Fruit fly (Drosophila melanogaster) whole organism, adult: ENCODE measurements around the gene CG32267.

Experiments used
- CG11617 ChIP-seq: fragments of 200-800 bp; sonication (Bioruptor generic); optimal IDR thresholded peaks from 2 replicates; lab custom pipeline; 2017; ENCODE audit warnings: mild to moderate bottlenecking, missing biosample characterization, missing genetic modification reagents, missing genetic modification characterization
- CG12768 ChIP-seq: fragments of 200-800 bp; sonication (Bioruptor generic); optimal IDR thresholded peaks from 2 replicates; lab custom pipeline; 2017; ENCODE audit warnings: missing biosample characterization, missing genetic modification characterization, mild to moderate bottlenecking, moderate library complexity, missing genetic modification reagents
- CG14711 ChIP-seq: fragments of 200-800 bp; sonication (Bioruptor generic); optimal IDR thresholded peaks from 2 replicates; lab custom pipeline; 2018; ENCODE audit warnings: missing biosample characterization, mild to moderate bottlenecking, missing genetic modification characterization, moderate library complexity
- CG1620 ChIP-seq: fragments of 200-800 bp; sonication (Bioruptor generic); optimal IDR thresholded peaks from 2 replicates; lab custom pipeline; 2016; ENCODE audit warnings: missing biosample characterization, missing genetic modification characterization
- CG33017 ChIP-seq: fragments of 200-800 bp; sonication (Bioruptor generic); optimal IDR thresholded peaks from 2 replicates; lab custom pipeline; 2018; ENCODE audit warnings: missing biosample characterization, mild to moderate bottlenecking, missing genetic modification characterization, moderate library complexity
- CG5204 ChIP-seq: fragments of 200-800 bp; sonication (Bioruptor generic); optimal IDR thresholded peaks from 2 replicates; lab custom pipeline; 2016; ENCODE audit warnings: missing biosample characterization, missing genetic modification characterization
- CG7045 ChIP-seq: fragments of 200-800 bp; sonication (Bioruptor generic); optimal IDR thresholded peaks from 2 replicates; lab custom pipeline; 2017; ENCODE audit warnings: missing biosample characterization, mild to moderate bottlenecking, missing genetic modification characterization
- CG7101 ChIP-seq: fragments of 200-800 bp; sonication (Bioruptor generic); optimal IDR thresholded peaks from 2 replicates; lab custom pipeline; 2018; ENCODE audit warnings: missing biosample characterization, mild to moderate bottlenecking, missing genetic modification characterization, moderate library complexity
- Clk ChIP-seq: fragments of 200-800 bp; sonication (Bioruptor generic); optimal IDR thresholded peaks from 2 replicates; lab custom pipeline; 2017; ENCODE audit warnings: missing biosample characterization, missing genetic modification characterization
- Crg-1 ChIP-seq: fragments of 200-800 bp; sonication (Bioruptor generic); optimal IDR thresholded peaks from 2 replicates; lab custom pipeline; 2016; ENCODE audit warnings: missing biosample characterization, missing genetic modification characterization
- Hr96 ChIP-seq: fragments of 200-800 bp; sonication (Bioruptor generic); optimal IDR thresholded peaks from 2 replicates; lab custom pipeline; 2016; ENCODE audit warnings: missing biosample characterization, missing genetic modification characterization
- Mnt ChIP-seq: fragments of 200-800 bp; sonication (Bioruptor generic); optimal IDR thresholded peaks from 2 replicates; lab custom pipeline; 2016; ENCODE audit warnings: missing biosample characterization, mild to moderate bottlenecking, missing genetic modification characterization
- bab1 ChIP-seq: fragments of 200-800 bp; sonication (Bioruptor generic); optimal IDR thresholded peaks from 3 replicates; lab custom pipeline; 2019; ENCODE audit warnings: missing biosample characterization, mild to moderate bottlenecking, missing genetic modification characterization, moderate library complexity
- cic ChIP-seq: fragments of 200-800 bp; sonication (Bioruptor generic); optimal IDR thresholded peaks from 2 replicates; lab custom pipeline; 2017; ENCODE audit warnings: missing biosample characterization, mild to moderate bottlenecking, missing genetic modification characterization, moderate library complexity
- cnc ChIP-seq, 2 experiments: fragments of >200 bp; optimal IDR thresholded peaks; 2 replicates each; lab custom pipeline; 2017
- kay ChIP-seq: fragments of 200-800 bp; sonication (Bioruptor generic); peaks from one replicate; lab custom pipeline; 2016; ENCODE audit warnings: missing biosample characterization, missing genetic modification characterization, borderline replicate concordance
- ovo ChIP-seq: fragments of 200-800 bp; sonication (Bioruptor generic); optimal IDR thresholded peaks from 2 replicates; lab custom pipeline; 2016; ENCODE audit warnings: missing biosample characterization, missing genetic modification characterization
- pad ChIP-seq: fragments of 200-800 bp; sonication (Bioruptor generic); optimal IDR thresholded peaks from 3 replicates; lab custom pipeline; 2017; ENCODE audit warnings: missing biosample characterization, missing genetic modification characterization, mild to moderate bottlenecking, moderate library complexity, missing genetic modification reagents
- tj ChIP-seq: fragments of 200-800 bp; sonication (Bioruptor generic); optimal IDR thresholded peaks from 3 replicates; lab custom pipeline; 2017; ENCODE audit warnings: missing biosample characterization, mild to moderate bottlenecking, missing genetic modification characterization, moderate library complexity
- toe ChIP-seq: fragments of 200-800 bp; sonication (Bioruptor generic); optimal IDR thresholded peaks from 2 replicates; lab custom pipeline; 2016; ENCODE audit warnings: missing biosample characterization, missing genetic modification characterization

Gene CG32267

DNA sequence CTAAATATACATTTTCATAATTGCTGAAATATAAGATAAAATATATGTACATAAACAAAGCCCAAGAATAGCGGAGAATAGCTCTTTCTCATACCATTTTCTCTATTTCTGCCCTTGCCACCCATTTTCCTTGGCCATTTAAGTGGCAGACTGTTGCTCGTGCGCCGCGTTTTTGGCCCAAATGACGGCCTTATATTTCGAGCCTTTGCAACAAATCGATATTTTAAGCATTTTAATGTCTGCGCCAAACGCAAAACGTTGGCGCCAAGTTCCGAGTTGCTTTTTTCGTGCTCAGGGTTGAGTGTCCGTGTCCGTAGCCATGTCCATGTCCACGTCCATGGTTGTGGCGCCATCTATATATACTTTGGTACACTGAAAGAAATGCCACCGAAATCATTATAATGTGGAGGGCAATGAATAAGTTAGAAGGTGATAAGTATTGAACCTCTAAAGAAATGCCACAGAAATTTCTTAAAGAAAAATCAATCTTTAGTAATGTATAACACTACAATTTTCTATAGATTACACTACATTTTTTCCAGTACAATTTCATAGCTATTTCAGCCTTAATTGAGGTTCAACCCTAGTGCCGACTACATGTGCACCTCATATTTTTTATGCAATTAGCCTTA is 20.3 kb upstream of the CG32267 start:
- no peak for TF ChIP-seq CG1620 (GFP tag; lab: Kevin White, UChicago)
- TF ChIP-seq CG12768 (GFP tag; lab: Kevin White, UChicago) = no peak
- TF ChIP-seq Mnt (GFP tag; lab: Kevin White, UChicago) = no peak
- no peak for TF ChIP-seq CG33017 (tag; lab: Kevin White, UChicago)
- no peak for TF ChIP-seq CG7101 (tag; lab: Kevin White, UChicago)
- no peak for TF ChIP-seq toe (GFP tag; lab: Kevin White, UChicago)
- no peak for TF ChIP-seq CG5204 (GFP tag; lab: Kevin White, UChicago)
- no peak for TF ChIP-seq cic
- no peak for TF ChIP-seq Clk (GFP tag; lab: Kevin White, UChicago)
- no peak for TF ChIP-seq ovo (GFP tag; lab: Kevin White, UChicago)
- no peak for TF ChIP-seq pad (GFP tag; lab: Kevin White, UChicago)

DNA sequence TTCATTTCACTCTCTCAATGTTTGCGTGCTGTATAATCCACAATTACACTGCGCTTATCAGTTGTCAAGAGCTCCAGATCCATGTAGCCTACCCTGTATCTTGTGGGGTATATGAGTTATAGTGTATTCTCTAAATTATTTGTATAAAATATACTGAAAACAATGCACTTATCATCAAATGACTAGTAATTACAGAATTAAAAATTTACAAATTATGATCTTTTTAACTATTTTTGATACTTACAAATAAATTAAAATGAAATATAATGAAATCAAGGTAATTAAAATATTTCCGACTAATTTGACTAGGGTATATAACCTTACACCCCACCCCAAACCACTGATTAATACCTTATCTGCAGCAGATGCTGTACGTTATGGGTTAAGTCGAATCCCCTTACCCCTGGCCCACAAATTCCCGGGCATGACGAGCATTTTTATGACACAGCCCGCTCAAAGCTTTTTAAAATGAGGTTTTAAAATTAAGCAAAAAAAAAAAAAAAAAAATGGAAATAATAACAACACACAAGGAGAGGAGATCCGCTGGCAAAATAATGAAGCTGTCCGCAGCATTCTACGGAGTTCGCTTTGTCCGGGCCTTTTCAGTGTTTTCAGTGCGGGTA is 13.3 kb upstream of the CG32267 start:
- TF ChIP-seq tj (GFP tag; lab: Kevin White, UChicago) (peak; percentile 20), CG5204 (GFP tag; lab: Kevin White, UChicago) (no peak), kay (GFP tag; lab: Kevin White, UChicago) (peak; percentile 58), cic (no peak), pad (GFP tag; lab: Kevin White, UChicago) (no peak), cnc (optimal IDR thresholded peaks at IDR 0.05; lab: Kevin White, UChicago) (peak; percentile 68 to 76), CG33017 (tag; lab: Kevin White, UChicago) (peak; percentile 0), ovo (GFP tag; lab: Kevin White, UChicago) (no peak), CG14711 (tag; lab: Kevin White, UChicago) (peak; percentile 50), CG7101 (tag; lab: Kevin White, UChicago) (peak; percentile 50), CG7045 (GFP tag; lab: Kevin White, UChicago) (peak; percentile 1), Hr96 (GFP tag; lab: Kevin White, UChicago) (peak; percentile 18), CG11617 (GFP tag; lab: Kevin White, UChicago) (peak; percentile 14), CG1620 (GFP tag; lab: Kevin White, UChicago) (no peak), Crg-1 (no peak), Mnt (GFP tag; lab: Kevin White, UChicago) (no peak)

DNA sequence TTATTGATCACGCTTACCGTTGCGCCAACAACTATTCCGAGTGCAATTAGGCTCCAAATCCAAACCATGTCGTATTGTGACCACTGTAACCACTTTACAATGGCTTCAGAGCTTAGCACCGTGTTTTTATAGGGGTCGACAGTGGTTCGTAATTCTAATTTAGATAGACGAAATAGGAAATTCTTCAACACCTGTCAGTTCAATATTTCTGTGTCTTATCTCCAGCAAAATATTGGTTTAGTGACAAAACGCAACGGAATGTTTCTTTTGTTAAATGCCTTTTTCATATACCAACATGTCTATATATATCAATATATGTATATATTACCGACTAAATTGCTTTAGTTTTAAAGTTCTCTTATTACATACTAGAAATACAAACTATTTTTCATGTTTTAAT is 12.6 kb upstream of the CG32267 start, which contains the start of gene CG43074:
CG43074 (minus strand) TSS at position 101 of the 400 bp plus-strand sequence.
- TF ChIP-seq Clk (GFP tag; lab: Kevin White, UChicago) = no peak
- TF ChIP-seq cic = no peak
- TF ChIP-seq CG7045 (GFP tag; lab: Kevin White, UChicago) = no peak
- TF ChIP-seq Mnt (GFP tag; lab: Kevin White, UChicago) = no peak
- TF ChIP-seq CG33017 (tag; lab: Kevin White, UChicago) = no peak
- TF ChIP-seq cnc (optimal IDR thresholded peaks at IDR 0.05; lab: Kevin White, UChicago) = no peak
- TF ChIP-seq toe (GFP tag; lab: Kevin White, UChicago) = no peak
- TF ChIP-seq bab1 (GFP tag; lab: Kevin White, UChicago) = no peak
- no peak for TF ChIP-seq CG1620 (GFP tag; lab: Kevin White, UChicago)
- no peak for TF ChIP-seq tj (GFP tag; lab: Kevin White, UChicago)
- no peak for TF ChIP-seq kay (GFP tag; lab: Kevin White, UChicago)
- no peak for TF ChIP-seq ovo (GFP tag; lab: Kevin White, UChicago)
- no peak for TF ChIP-seq Crg-1

DNA sequence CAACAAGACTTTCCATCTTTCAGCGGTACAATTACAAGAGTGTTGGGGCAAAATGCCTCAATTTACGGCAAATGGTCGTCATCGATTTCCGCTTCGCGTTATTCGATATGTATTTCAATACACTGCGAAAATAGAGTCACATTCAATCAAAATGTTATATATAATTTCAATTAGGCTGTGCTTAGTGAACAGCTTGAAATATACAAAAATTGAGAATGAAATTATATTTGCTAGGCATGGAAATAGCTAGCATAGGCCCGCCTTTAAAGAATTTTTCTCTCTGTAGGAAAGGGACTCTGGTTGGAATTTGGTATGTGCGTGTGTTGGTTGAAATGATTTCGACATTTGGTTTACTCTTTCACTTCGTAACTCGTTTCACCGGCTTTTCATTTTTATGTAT is 7.6 kb upstream of the CG32267 start:
- no peak for TF ChIP-seq kay (GFP tag; lab: Kevin White, UChicago)
- no peak for TF ChIP-seq toe (GFP tag; lab: Kevin White, UChicago)
- TF ChIP-seq CG7101 (tag; lab: Kevin White, UChicago) = no peak
- TF ChIP-seq CG14711 (tag; lab: Kevin White, UChicago) = no peak
- TF ChIP-seq bab1 (GFP tag; lab: Kevin White, UChicago) = no peak
- no peak for TF ChIP-seq CG1620 (GFP tag; lab: Kevin White, UChicago)
- no peak for TF ChIP-seq CG5204 (GFP tag; lab: Kevin White, UChicago)
- TF ChIP-seq pad (GFP tag; lab: Kevin White, UChicago) = no peak
- no peak for TF ChIP-seq Crg-1
- TF ChIP-seq CG11617 (GFP tag; lab: Kevin White, UChicago) = no peak
- TF ChIP-seq CG12768 (GFP tag; lab: Kevin White, UChicago) = no peak
- TF ChIP-seq CG33017 (tag; lab: Kevin White, UChicago) = no peak
- TF ChIP-seq tj (GFP tag; lab: Kevin White, UChicago) = no peak
- TF ChIP-seq CG7045 (GFP tag; lab: Kevin White, UChicago) = no peak
- no peak for TF ChIP-seq ovo (GFP tag; lab: Kevin White, UChicago)
- no peak for TF ChIP-seq Hr96 (GFP tag; lab: Kevin White, UChicago)
- no peak for TF ChIP-seq cic

DNA sequence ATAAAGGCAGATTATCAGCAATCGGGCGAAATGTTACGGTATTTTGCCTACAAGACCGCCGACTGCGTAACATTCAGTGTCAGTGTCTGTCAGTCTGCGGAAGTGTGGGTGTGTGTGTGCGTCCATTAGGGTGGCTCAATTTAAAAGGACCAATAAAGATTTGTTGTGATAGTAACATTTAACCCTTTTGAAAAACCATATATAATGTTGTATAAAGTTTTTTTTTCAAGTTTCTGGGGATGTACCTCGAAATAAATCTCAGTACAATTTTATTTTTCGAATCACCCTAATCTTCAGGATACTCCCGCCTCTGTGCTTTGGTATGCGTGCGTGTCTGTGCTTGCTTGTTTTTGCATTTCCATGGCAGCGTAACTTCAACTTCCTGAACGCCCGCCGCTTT is 873 bp upstream of the CG32267 start:
- TF ChIP-seq tj (GFP tag; lab: Kevin White, UChicago) (peak; percentile 0), cic (no peak), Hr96 (GFP tag; lab: Kevin White, UChicago) (peak; percentile 42), CG5204 (GFP tag; lab: Kevin White, UChicago) (peak; percentile 81), CG7045 (GFP tag; lab: Kevin White, UChicago) (peak; percentile 86), CG7101 (tag; lab: Kevin White, UChicago) (peak; percentile 52), kay (GFP tag; lab: Kevin White, UChicago) (no peak), Crg-1 (no peak), CG14711 (tag; lab: Kevin White, UChicago) (peak; percentile 50), CG1620 (GFP tag; lab: Kevin White, UChicago) (no peak), CG12768 (GFP tag; lab: Kevin White, UChicago) (peak; percentile 73), Clk (GFP tag; lab: Kevin White, UChicago) (peak; percentile 58), ovo (GFP tag; lab: Kevin White, UChicago) (no peak), Mnt (GFP tag; lab: Kevin White, UChicago) (no peak), bab1 (GFP tag; lab: Kevin White, UChicago) (no peak), CG33017 (tag; lab: Kevin White, UChicago) (peak; percentile 79), toe (GFP tag; lab: Kevin White, UChicago) (peak; percentile 67), CG11617 (GFP tag; lab: Kevin White, UChicago) (peak; percentile 17), pad (GFP tag; lab: Kevin White, UChicago) (peak; percentile 6), cnc (optimal IDR thresholded peaks at IDR 0.05; lab: Kevin White, UChicago) (no peak)
